Fruit fly (Drosophila melanogaster): ENCODE data around the gene CG10486.

Gene CG10486

dm6 chr3L:5906599-5906998, at the start of gene CG10486:
CG10486 (minus strand) TSS chr3L:5906699.
- no peak for TF ChIP-seq Myc (optimal IDR thresholded peaks at IDR 0.05)
- TF ChIP-seq h (optimal IDR thresholded peaks at IDR 0.05): no peak
- no peak for TF ChIP-seq ttk (optimal IDR thresholded peaks at IDR 0.05)
- TF ChIP-seq psq (optimal IDR thresholded peaks at IDR 0.05): no peak
- TF ChIP-seq Sin3A (optimal IDR thresholded peaks at IDR 0.05): no peak
- no peak for TF ChIP-seq insv (optimal IDR thresholded peaks at IDR 0.05)

- no peak for TF ChIP-seq Myc (optimal IDR thresholded peaks at IDR 0.05)
- no peak for TF ChIP-seq Sin3A (optimal IDR thresholded peaks at IDR 0.05)
- no peak for TF ChIP-seq insv (optimal IDR thresholded peaks at IDR 0.05)
- TF ChIP-seq h (optimal IDR thresholded peaks at IDR 0.05): no peak
- TF ChIP-seq psq (optimal IDR thresholded peaks at IDR 0.05): no peak
- TF ChIP-seq ttk (optimal IDR thresholded peaks at IDR 0.05): no peak
Measured at dm6 chr3L:5954942-5955341, 48.4 kb upstream of the CG10486 start.

- TF ChIP-seq h (optimal IDR thresholded peaks at IDR 0.05): no peak
- TF ChIP-seq ttk (optimal IDR thresholded peaks at IDR 0.05): no peak
- TF ChIP-seq psq (optimal IDR thresholded peaks at IDR 0.05): no peak
- TF ChIP-seq insv (optimal IDR thresholded peaks at IDR 0.05): no peak
- TF ChIP-seq Myc (optimal IDR thresholded peaks at IDR 0.05): no peak
- no peak for TF ChIP-seq Sin3A (optimal IDR thresholded peaks at IDR 0.05)
Measured at dm6 chr3L:5952537-5952936, 46.0 kb upstream of the CG10486 start.

- TF ChIP-seq psq (optimal IDR thresholded peaks at IDR 0.05) (no peak), insv (optimal IDR thresholded peaks at IDR 0.05) (no peak), h (optimal IDR thresholded peaks at IDR 0.05) (no peak), Sin3A (optimal IDR thresholded peaks at IDR 0.05) (no peak), Myc (optimal IDR thresholded peaks at IDR 0.05) (no peak), ttk (optimal IDR thresholded peaks at IDR 0.05) (no peak)
Measured at dm6 chr3L:5952132-5952531, 45.6 kb upstream of the CG10486 start.

- no peak for TF ChIP-seq psq (optimal IDR thresholded peaks at IDR 0.05)
Measured at dm6 chr3L:5950467-5950866, 44.0 kb upstream of the CG10486 start, which contains the start of gene Egfrap. Egfrap (minus strand) TSS chr3L:5950658.

dm6 chr3L:5947110-5947731, 40.7 kb upstream of the CG10486 start:
- TF ChIP-seq Myc (optimal IDR thresholded peaks at IDR 0.05): no peak
- TF ChIP-seq h (optimal IDR thresholded peaks at IDR 0.05): no peak
- TF ChIP-seq psq (optimal IDR thresholded peaks at IDR 0.05): no peak

dm6 chr3L:5945571-5945970, 39.1 kb upstream of the CG10486 start:
- TF ChIP-seq insv (optimal IDR thresholded peaks at IDR 0.05) (no peak), h (optimal IDR thresholded peaks at IDR 0.05) (no peak), Myc (optimal IDR thresholded peaks at IDR 0.05) (no peak), Sin3A (optimal IDR thresholded peaks at IDR 0.05) (no peak), psq (optimal IDR thresholded peaks at IDR 0.05) (no peak), ttk (optimal IDR thresholded peaks at IDR 0.05) (no peak)

- TF ChIP-seq h (optimal IDR thresholded peaks at IDR 0.05): no peak
- TF ChIP-seq Sin3A (optimal IDR thresholded peaks at IDR 0.05): no peak
- no peak for TF ChIP-seq ttk (optimal IDR thresholded peaks at IDR 0.05)
- TF ChIP-seq psq (optimal IDR thresholded peaks at IDR 0.05): no peak
- TF ChIP-seq Myc (optimal IDR thresholded peaks at IDR 0.05): no peak
- no peak for TF ChIP-seq insv (optimal IDR thresholded peaks at IDR 0.05)
Measured at dm6 chr3L:5943348-5943904, 36.9 kb upstream of the CG10486 start.

dm6 chr3L:5941508-5941907, 35.0 kb upstream of the CG10486 start:
- TF ChIP-seq ttk (optimal IDR thresholded peaks at IDR 0.05) (no peak), Sin3A (optimal IDR thresholded peaks at IDR 0.05) (no peak), h (optimal IDR thresholded peaks at IDR 0.05) (no peak)

- no peak for TF ChIP-seq Sin3A (optimal IDR thresholded peaks at IDR 0.05)
- no peak for TF ChIP-seq insv (optimal IDR thresholded peaks at IDR 0.05)
- no peak for TF ChIP-seq h (optimal IDR thresholded peaks at IDR 0.05)
- TF ChIP-seq psq (optimal IDR thresholded peaks at IDR 0.05): no peak
- TF ChIP-seq ttk (optimal IDR thresholded peaks at IDR 0.05): no peak
Measured at dm6 chr3L:5941086-5941485, 34.6 kb upstream of the CG10486 start.

dm6 chr3L:5940431-5940830, 33.9 kb upstream of the CG10486 start:
- no peak for TF ChIP-seq Sin3A (optimal IDR thresholded peaks at IDR 0.05)
- TF ChIP-seq insv (optimal IDR thresholded peaks at IDR 0.05): no peak
- TF ChIP-seq h (optimal IDR thresholded peaks at IDR 0.05): no peak
- no peak for TF ChIP-seq ttk (optimal IDR thresholded peaks at IDR 0.05)
- TF ChIP-seq Myc (optimal IDR thresholded peaks at IDR 0.05): no peak
- no peak for TF ChIP-seq psq (optimal IDR thresholded peaks at IDR 0.05)

dm6 chr3L:5932363-5932914, 25.9 kb upstream of the CG10486 start, which contains the start of gene Rcc1:
Rcc1 (minus strand) TSS chr3L:5932773.
- TF ChIP-seq h (optimal IDR thresholded peaks at IDR 0.05) (no peak), psq (optimal IDR thresholded peaks at IDR 0.05) (no peak), insv (optimal IDR thresholded peaks at IDR 0.05) (no peak), ttk (optimal IDR thresholded peaks at IDR 0.05) (no peak), Sin3A (optimal IDR thresholded peaks at IDR 0.05) (no peak), Myc (optimal IDR thresholded peaks at IDR 0.05) (no peak)

- TF ChIP-seq Myc (optimal IDR thresholded peaks at IDR 0.05) (no peak), psq (optimal IDR thresholded peaks at IDR 0.05) (no peak), insv (optimal IDR thresholded peaks at IDR 0.05) (no peak), h (optimal IDR thresholded peaks at IDR 0.05) (no peak), ttk (optimal IDR thresholded peaks at IDR 0.05) (no peak), Sin3A (optimal IDR thresholded peaks at IDR 0.05) (no peak)
Measured at dm6 chr3L:5927536-5927935, 21.0 kb upstream of the CG10486 start.
